Worm (Caenorhabditis elegans): Measurements from ENCODE around the gene F49C5.9.

Gene F49C5.9

ce11 chrII:12499969-12500368 is 44.5 kb downstream of the F49C5.9 start:
- TF ChIP-seq ama-1 (optimal IDR thresholded peaks at IDR 0.05) (no peak), tbx-11 (GFP tag; IDR thresholded peaks at IDR 0.05) (no peak), scrt-1 (GFP tag; IDR thresholded peaks at IDR 0.05) (no peak), hmg-4 (GFP tag; optimal IDR thresholded peaks at IDR 0.05) (no peak), aly-1 (tag; optimal IDR thresholded peaks at IDR 0.05) (no peak), sea-1 (GFP tag; conservative IDR thresholded peaks at IDR 0.05) (no peak), ets-7 (tag; optimal IDR thresholded peaks at IDR 0.05) (no peak), ceh-36 (tag; optimal IDR thresholded peaks at IDR 0.05) (no peak), tbx-37 (GFP tag; conservative IDR thresholded peaks at IDR 0.05) (no peak)

ce11 chrII:12496981-12497380 is 47.5 kb downstream of the F49C5.9 start, which contains the start of gene T21B4.3:
T21B4.3 (minus strand) TSS chrII:12497081.
- TF ChIP-seq flt-1 (GFP tag; IDR thresholded peaks at IDR 0.05), result no peak
- TF ChIP-seq ceh-13 (GFP tag; optimal IDR thresholded peaks at IDR 0.05), result no peak
- no peak for TF ChIP-seq pes-1 (GFP tag; IDR thresholded peaks at IDR 0.05)
- no peak for TF ChIP-seq F13C5.2 (tag; optimal IDR thresholded peaks at IDR 0.05)
- TF ChIP-seq ama-1 (optimal IDR thresholded peaks at IDR 0.05), result no peak
- TF ChIP-seq tbx-11 (GFP tag; IDR thresholded peaks at IDR 0.05), result no peak
- TF ChIP-seq ets-7 (tag; optimal IDR thresholded peaks at IDR 0.05), result no peak
- TF ChIP-seq aly-1 (tag; optimal IDR thresholded peaks at IDR 0.05), result no peak
- TF ChIP-seq hmg-4 (GFP tag; optimal IDR thresholded peaks at IDR 0.05), result no peak
- no peak for TF ChIP-seq tra-4 (tag; optimal IDR thresholded peaks at IDR 0.05)
- no peak for TF ChIP-seq sea-1 (GFP tag; conservative IDR thresholded peaks at IDR 0.05)

ce11 chrII:12494556-12495131 is 49.8 kb downstream of the F49C5.9 start, which contains the start of gene col-85:
col-85 (minus strand) TSS chrII:12495095.
- TF ChIP-seq tbx-37 (GFP tag; conservative IDR thresholded peaks at IDR 0.05) (peak; percentile 98), scrt-1 (GFP tag; IDR thresholded peaks at IDR 0.05) (peak; percentile 98), tbx-11 (GFP tag; IDR thresholded peaks at IDR 0.05) (peak; percentile 97), flt-1 (GFP tag; IDR thresholded peaks at IDR 0.05) (peak; percentile 98), ets-7 (tag; optimal IDR thresholded peaks at IDR 0.05) (peak; percentile 93), aly-1 (tag; optimal IDR thresholded peaks at IDR 0.05) (peak; percentile 90), hmbx-1 (tag; optimal IDR thresholded peaks at IDR 0.05) (peak; percentile 79), tra-4 (tag; optimal IDR thresholded peaks at IDR 0.05) (peak; percentile 85), hnd-1 (tag; optimal IDR thresholded peaks at IDR 0.05) (peak; percentile 88), ceh-13 (GFP tag; optimal IDR thresholded peaks at IDR 0.05) (peak; percentile 84), sea-1 (GFP tag; conservative IDR thresholded peaks at IDR 0.05) (peak; percentile 95), ceh-36 (tag; optimal IDR thresholded peaks at IDR 0.05) (peak; percentile 94), pes-1 (GFP tag; IDR thresholded peaks at IDR 0.05) (peak; percentile 98), F13C5.2 (tag; optimal IDR thresholded peaks at IDR 0.05) (peak; percentile 95), ama-1 (optimal IDR thresholded peaks at IDR 0.05) (no peak), hmg-4 (GFP tag; optimal IDR thresholded peaks at IDR 0.05) (peak; percentile 92), B0310.2 (tag; optimal IDR thresholded peaks at IDR 0.05) (peak; percentile 91)

- TF ChIP-seq ceh-36 (tag; optimal IDR thresholded peaks at IDR 0.05) (no peak), pes-1 (GFP tag; IDR thresholded peaks at IDR 0.05) (no peak), ceh-13 (GFP tag; optimal IDR thresholded peaks at IDR 0.05) (no peak), tbx-37 (GFP tag; conservative IDR thresholded peaks at IDR 0.05) (no peak), scrt-1 (GFP tag; IDR thresholded peaks at IDR 0.05) (no peak), hmg-4 (GFP tag; optimal IDR thresholded peaks at IDR 0.05) (no peak), B0310.2 (tag; optimal IDR thresholded peaks at IDR 0.05) (no peak)
These were observed 50.4 kb downstream of the F49C5.9 start for ce11 chrII:12494067-12494477.
